Fruit fly (Drosophila melanogaster): ENCODE data around the gene CG12818.

Gene CG12818

dm6 chr3R:10380025-10380424 is 48.6 kb downstream of the CG12818 start:
- TF ChIP-seq CG14655 (GFP tag; optimal IDR thresholded peaks at IDR 0.05) (peak; percentile 30), Snoo (tag; optimal IDR thresholded peaks at IDR 0.05) (no peak), CG32121 (GFP tag; IDR thresholded peaks at IDR 0.05) (no peak), rn (GFP tag; IDR thresholded peaks at IDR 0.05) (no peak), CG13204 (GFP tag; optimal IDR thresholded peaks at IDR 0.05) (no peak), CG15710 (tag; optimal IDR thresholded peaks at IDR 0.05) (no peak), Pif1B (GFP tag; optimal IDR thresholded peaks at IDR 0.05) (no peak), gl (tag; optimal IDR thresholded peaks at IDR 0.05) (no peak), CG34367 (tag; optimal IDR thresholded peaks at IDR 0.05) (no peak), CG17806 (tag; optimal IDR thresholded peaks at IDR 0.05) (no peak), CG4496 (GFP tag; IDR thresholded peaks at IDR 0.05) (no peak), CG8301 (tag; optimal IDR thresholded peaks at IDR 0.05) (peak; percentile 43), D1 (tag; optimal IDR thresholded peaks at IDR 0.05) (no peak), CG10348 (GFP tag; IDR thresholded peaks at IDR 0.05) (no peak)

Data from whole organism, pupa.